Worm (Caenorhabditis elegans): ENCODE data around the gene wrt-10.

wrt-10 gene

ce11 chrII:7534369-7534768 is at the start of gene wrt-10:
wrt-10 (minus strand) TSS chrII:7534563.
- no peak for TF ChIP-seq F37D6.2 (tag; optimal IDR thresholded peaks at IDR 0.05)
- no peak for TF ChIP-seq ceh-82 (tag; optimal IDR thresholded peaks at IDR 0.05)
- no peak for TF ChIP-seq cey-2 (tag; optimal IDR thresholded peaks at IDR 0.05; ENCODE audit: borderline replicate concordance, insufficient read depth)
- no peak for TF ChIP-seq ztf-11 (tag; optimal IDR thresholded peaks at IDR 0.05)
- no peak for TF ChIP-seq zfp-2 (tag; optimal IDR thresholded peaks at IDR 0.05)
- TF ChIP-seq nhr-41 (GFP tag; IDR thresholded peaks at IDR 0.05) = no peak
- no peak for TF ChIP-seq spr-3 (GFP tag; optimal IDR thresholded peaks at IDR 0.05)
- TF ChIP-seq nhr-237 (tag; optimal IDR thresholded peaks at IDR 0.05) = no peak
- TF ChIP-seq fos-1 (tag; optimal IDR thresholded peaks at IDR 0.05) = no peak
- TF ChIP-seq lin-39 (tag; optimal IDR thresholded peaks at IDR 0.05) = no peak
- TF ChIP-seq aha-1 (tag) = no peak
- no peak for TF ChIP-seq mxl-3 (GFP tag; optimal IDR thresholded peaks at IDR 0.05)
- TF ChIP-seq nhr-28 (tag; optimal IDR thresholded peaks at IDR 0.05) = no peak
- no peak for TF ChIP-seq egl-43 (GFP tag; IDR thresholded peaks at IDR 0.05)

- TF ChIP-seq zfp-2 (tag; optimal IDR thresholded peaks at IDR 0.05) (no peak), madf-9 (GFP tag; conservative IDR thresholded peaks at IDR 0.05) (no peak), daf-8 (GFP tag; IDR thresholded peaks at IDR 0.05) (no peak), ztf-11 (tag; optimal IDR thresholded peaks at IDR 0.05) (no peak), nhr-76 (tag; optimal IDR thresholded peaks at IDR 0.05) (no peak), pha-4 (GFP tag; IDR thresholded peaks at IDR 0.05) (no peak), pha-4 (tag; optimal IDR thresholded peaks at IDR 0.05) (no peak), nhr-77 (tag; optimal IDR thresholded peaks at IDR 0.05) (no peak), nhr-11 (tag; optimal IDR thresholded peaks at IDR 0.05) (no peak), Y105C5A.15 (GFP tag; IDR thresholded peaks at IDR 0.05) (no peak)
Measured at ce11 chrII:7583555-7583954, 49.2 kb upstream of the wrt-10 start, which contains the start of gene mks-3. mks-3 (minus strand) TSS chrII:7583655.

ce11 chrII:7577412-7577811 is 43.0 kb upstream of the wrt-10 start, which contains the start of gene F35D2.6:
F35D2.6 (plus strand) TSS chrII:7577712.
- no peak for TF ChIP-seq mxl-3 (GFP tag; optimal IDR thresholded peaks at IDR 0.05)
- no peak for TF ChIP-seq mes-2 (tag; optimal IDR thresholded peaks at IDR 0.05; ENCODE audit: poor library complexity, severe bottlenecking)
- no peak for TF ChIP-seq nhr-102 (tag; optimal IDR thresholded peaks at IDR 0.05)
- TF ChIP-seq lim-7 (GFP tag; IDR thresholded peaks at IDR 0.05) = no peak
- no peak for TF ChIP-seq saeg-2 (GFP tag; IDR thresholded peaks at IDR 0.05)
- TF ChIP-seq hlh-30 (tag; optimal IDR thresholded peaks at IDR 0.05; ENCODE audit: insufficient read depth) = no peak
- no peak for TF ChIP-seq daf-16 (GFP tag; optimal IDR thresholded peaks at IDR 0.05)
- TF ChIP-seq daf-16 (tag; optimal IDR thresholded peaks at IDR 0.05) = no peak
- TF ChIP-seq mdt-29 (GFP tag; IDR thresholded peaks at IDR 0.05) = no peak
- no peak for TF ChIP-seq hlh-11 (tag; optimal IDR thresholded peaks at IDR 0.05)
- no peak for TF ChIP-seq dmd-8 (GFP tag; IDR thresholded peaks at IDR 0.05)

- TF ChIP-seq hlh-11 (tag; optimal IDR thresholded peaks at IDR 0.05) = no peak
- no peak for TF ChIP-seq attf-4 (tag; optimal IDR thresholded peaks at IDR 0.05)
- TF ChIP-seq R02D3.7 (tag; optimal IDR thresholded peaks at IDR 0.05) = no peak
- TF ChIP-seq skn-1 (tag; optimal IDR thresholded peaks at IDR 0.05) = no peak
- TF ChIP-seq nhr-6 (tag; optimal IDR thresholded peaks at IDR 0.05) = no peak
- no peak for TF ChIP-seq ceh-32 (tag; optimal IDR thresholded peaks at IDR 0.05; ENCODE audit: poor library complexity)
- no peak for TF ChIP-seq tra-1 (GFP tag; IDR thresholded peaks at IDR 0.05)
- no peak for TF ChIP-seq gei-8 (GFP tag; optimal IDR thresholded peaks at IDR 0.05)
- TF ChIP-seq Y105C5A.15 (GFP tag; IDR thresholded peaks at IDR 0.05) = no peak
- TF ChIP-seq T26A8.4 (GFP tag; IDR thresholded peaks at IDR 0.05) = no peak
Measured at ce11 chrII:7575614-7576013, 41.3 kb upstream of the wrt-10 start, which contains the start of gene F35D2.1. F35D2.1 (plus strand) TSS chrII:7575914.
